Worm (Caenorhabditis elegans): ENCODE data around the gene F47B8.14.

DNA sequence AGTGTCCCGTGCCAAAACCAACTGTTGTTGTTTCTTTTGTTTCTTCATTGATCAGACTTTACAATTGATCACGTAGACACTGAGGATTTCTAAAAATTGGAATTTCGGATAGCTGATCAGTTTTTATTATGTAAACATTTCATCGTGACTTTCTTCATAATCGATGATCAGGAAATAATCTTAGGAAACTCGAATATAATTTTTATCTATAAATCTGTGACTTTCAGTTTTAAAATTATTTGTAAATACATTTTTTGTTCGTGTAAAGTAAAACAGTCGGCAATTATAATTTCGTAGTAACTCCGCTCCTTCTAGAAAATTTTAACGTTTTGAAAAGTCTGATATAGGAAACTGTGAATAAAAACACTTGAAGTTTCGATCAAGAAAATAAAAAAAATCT is 49.6 kb upstream of the F47B8.14 start, which contains the start of gene F40G12.5:
- TF ChIP-seq mls-2 (tag; optimal IDR thresholded peaks at IDR 0.05) (no peak), nhr-237 (tag; optimal IDR thresholded peaks at IDR 0.05) (no peak), elt-1 (tag; optimal IDR thresholded peaks at IDR 0.05; ENCODE audit: borderline replicate concordance, insufficient read depth) (no peak), elt-3 (tag; optimal IDR thresholded peaks at IDR 0.05) (no peak), ceh-39 (tag; optimal IDR thresholded peaks at IDR 0.05) (no peak), mep-1 (tag; optimal IDR thresholded peaks at IDR 0.05) (no peak), ces-1 (GFP tag; optimal IDR thresholded peaks at IDR 0.05) (no peak), snpc-4 (tag; optimal IDR thresholded peaks at IDR 0.05) (no peak), flh-1 (GFP tag; optimal IDR thresholded peaks at IDR 0.05) (no peak)
